Fruit fly (Drosophila melanogaster): ENCODE measurements around the gene CG1840.

The CG1840 gene

DNA sequence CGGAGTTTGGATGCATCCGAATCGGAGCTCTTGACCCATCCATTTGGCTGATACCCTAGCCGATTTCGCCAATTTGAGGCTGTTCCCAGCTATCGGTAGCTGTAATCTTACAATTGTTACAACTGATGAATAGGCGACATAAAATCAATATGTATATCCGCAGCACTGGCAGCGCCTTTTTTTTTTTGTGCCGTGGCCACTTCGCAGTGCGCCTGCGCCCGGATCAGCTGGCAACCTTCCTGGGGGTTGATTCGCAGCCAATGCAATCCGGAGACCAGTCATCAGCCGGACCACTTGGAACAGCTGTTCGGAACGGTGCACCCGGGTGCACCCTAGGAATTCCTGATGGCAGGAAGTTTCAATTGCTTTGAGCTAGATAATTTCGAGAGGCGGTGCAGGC, 42.6 kb downstream of the CG1840 start, which contains the start of gene Pdzd8:
Gene Pdzd8 (minus strand): TSS at position 125 of the 400 bp plus-strand sequence.
- TF ChIP-seq Rel (GFP tag; optimal IDR thresholded peaks at IDR 0.05) (no peak), Rel (tag; optimal IDR thresholded peaks at IDR 0.05) (no peak), Dif (GFP tag; optimal IDR thresholded peaks at IDR 0.05; ENCODE audit: partially characterized antibody) (no peak), rgr (GFP tag; optimal IDR thresholded peaks at IDR 0.05) (no peak), Jra (GFP tag; optimal IDR thresholded peaks at IDR 0.05) (no peak), lola (GFP tag; optimal IDR thresholded peaks at IDR 0.05) (no peak), fru (GFP tag; optimal IDR thresholded peaks at IDR 0.05) (no peak), brk (GFP tag; optimal IDR thresholded peaks at IDR 0.05) (no peak), CG32264 (GFP tag; optimal IDR thresholded peaks at IDR 0.05) (no peak), dl (GFP tag; optimal IDR thresholded peaks at IDR 0.05; ENCODE audit: insufficient read depth in 1 of 2, partially characterized antibody in 2 of 2) (no peak), Abd-B (GFP tag; optimal IDR thresholded peaks at IDR 0.05) (no peak)
